Worm (Caenorhabditis elegans): Measurements from ENCODE around the gene snap-1.

DNA sequence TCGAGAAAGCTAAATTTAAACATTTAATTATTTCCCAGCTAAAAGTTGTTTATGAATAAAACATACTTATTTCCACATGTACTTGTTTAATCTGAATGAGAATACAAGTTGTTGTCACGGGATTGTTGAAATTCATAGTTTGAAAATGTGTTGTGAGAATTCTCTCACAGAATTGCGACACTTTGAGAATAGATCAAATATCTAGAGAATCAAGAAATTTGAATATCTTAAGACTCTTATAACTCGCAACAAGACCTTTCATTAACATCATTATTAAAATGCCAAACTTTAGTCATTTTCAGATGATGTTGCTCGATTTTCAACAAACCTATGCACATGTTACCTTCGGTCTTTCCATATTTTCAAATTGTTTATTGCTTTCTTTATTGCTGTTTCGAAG, 27.5 kb upstream of the snap-1 start, which contains the start of gene str-90:
- TF ChIP-seq dao-5 (tag; optimal IDR thresholded peaks at IDR 0.05): no peak
- no peak for TF ChIP-seq him-1 (tag; optimal IDR thresholded peaks at IDR 0.05)
